Worm (Caenorhabditis elegans): ENCODE data around the gene dsh-2.

DNA sequence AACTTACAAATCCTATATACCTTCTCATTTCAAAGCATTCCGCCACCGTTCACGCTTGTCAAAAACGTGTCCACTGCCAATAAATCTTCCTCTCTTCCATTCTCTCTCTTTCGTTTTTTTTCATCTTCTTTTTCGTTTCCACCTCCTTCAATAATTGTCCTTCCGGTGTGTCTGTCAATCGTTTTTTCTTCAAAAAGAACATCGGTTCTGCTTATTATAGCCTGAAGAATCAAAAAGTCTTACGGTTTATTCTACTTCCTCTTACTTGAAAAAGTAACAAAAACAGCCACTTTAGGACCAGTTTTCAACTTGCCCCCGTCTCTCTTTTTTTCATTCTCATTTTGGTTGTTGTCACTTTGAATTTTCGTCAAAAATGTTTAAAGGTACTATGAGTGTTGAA, 31.7 kb downstream of the dsh-2 start:
- TF ChIP-seq elt-3 (tag; optimal IDR thresholded peaks at IDR 0.05) (no peak), nhr-237 (tag; optimal IDR thresholded peaks at IDR 0.05) (no peak), ceh-43 (GFP tag; optimal IDR thresholded peaks at IDR 0.05) (no peak)

All from whole organism, mixed stage, embryonic.